Worm (Caenorhabditis elegans): Measurements from ENCODE around the gene fbxa-108.

ce11 chrV:17683763-17684162 is 24.6 kb upstream of the fbxa-108 start, which contains the start of gene F59A1.15:
- TF ChIP-seq Y5F2A.4 (GFP tag; optimal IDR thresholded peaks at IDR 0.05) (no peak), saeg-2 (GFP tag; IDR thresholded peaks at IDR 0.05) (no peak), mdl-1 (tag; optimal IDR thresholded peaks at IDR 0.05) (no peak), nhr-111 (GFP tag; optimal IDR thresholded peaks at IDR 0.05) (no peak), aly-2 (tag; optimal IDR thresholded peaks at IDR 0.05) (no peak), lin-15B (tag; optimal IDR thresholded peaks at IDR 0.05) (no peak), nhr-41 (GFP tag; IDR thresholded peaks at IDR 0.05) (no peak), ztf-11 (tag; optimal IDR thresholded peaks at IDR 0.05) (no peak)

All from whole organism, L4 larva.